Worm (Caenorhabditis elegans): Measurements from ENCODE around the gene sru-6.

The sru-6 gene

ce11 chrIV:9477135-9477928, 13.1 kb upstream of the sru-6 start, which contains the start of gene wrt-3:
wrt-3 (minus strand) TSS chrIV:9477456.
- TF ChIP-seq zfp-3 (GFP tag; conservative IDR thresholded peaks at IDR 0.05) (0 out of 2 replicates have a peak, but pooled peaks have one; percentile 74), aly-2 (tag; optimal IDR thresholded peaks at IDR 0.05) (no peak), pha-4 (GFP tag; IDR thresholded peaks at IDR 0.05) (peak; percentile 91), pha-4 (tag; optimal IDR thresholded peaks at IDR 0.05) (no peak), nhr-102 (tag; optimal IDR thresholded peaks at IDR 0.05) (no peak), vab-7 (GFP tag; IDR thresholded peaks at IDR 0.05) (no peak; the same call in 1 of the 2 replicates), zag-1 (tag; optimal IDR thresholded peaks at IDR 0.05) (no peak), ceh-32 (tag; optimal IDR thresholded peaks at IDR 0.05; ENCODE audit: poor library complexity) (peak; percentile 1), daf-19 (GFP tag; conservative IDR thresholded peaks at IDR 0.05) (peak; percentile 90), nhr-76 (tag; optimal IDR thresholded peaks at IDR 0.05) (no peak), unc-130 (GFP tag; optimal IDR thresholded peaks at IDR 0.05) (peak; percentile 67), nhr-48 (tag; optimal IDR thresholded peaks at IDR 0.05) (peak; percentile 76), rbr-2 (tag; optimal IDR thresholded peaks at IDR 0.05) (peak; percentile 62), ztf-7 (tag; optimal IDR thresholded peaks at IDR 0.05) (peak; percentile 71), lin-39 (tag; optimal IDR thresholded peaks at IDR 0.05) (no peak), ces-1 (GFP tag; optimal IDR thresholded peaks at IDR 0.05) (no peak), jun-1 (tag; optimal IDR thresholded peaks at IDR 0.05) (no peak), lim-7 (GFP tag; IDR thresholded peaks at IDR 0.05) (no peak; the same call in none of the 2 replicates), F44E2.7 (GFP tag; IDR thresholded peaks at IDR 0.05) (peak; percentile 97), dmd-9 (GFP tag; IDR thresholded peaks at IDR 0.05) (no peak; the same call in 1 of the 2 replicates), T20F7.1 (GFP tag; optimal IDR thresholded peaks at IDR 0.05) (peak; percentile 68), set-16 (GFP tag; IDR thresholded peaks at IDR 0.05) (no peak), nhr-111 (GFP tag; optimal IDR thresholded peaks at IDR 0.05) (peak; percentile 94), D1046.2 (GFP tag; IDR thresholded peaks at IDR 0.05) (peak; percentile 92), Y48G9A.11 (GFP tag; IDR thresholded peaks at IDR 0.05) (no peak), dmd-8 (GFP tag; IDR thresholded peaks at IDR 0.05) (peak; percentile 99), mep-1 (tag; optimal IDR thresholded peaks at IDR 0.05) (no peak), nhr-42 (GFP tag; IDR thresholded peaks at IDR 0.05) (peak; percentile 86), Y75B8A.6 (GFP tag; IDR thresholded peaks at IDR 0.05) (no peak; the same call in 1 of the 2 replicates), F49E8.2 (tag; optimal IDR thresholded peaks at IDR 0.05; ENCODE audit: borderline replicate concordance) (peak; percentile 42), php-3 (GFP tag; IDR thresholded peaks at IDR 0.05) (no peak), snpc-1.2 (GFP tag; IDR thresholded peaks at IDR 0.05) (peak; percentile 96), daf-16 (GFP tag; optimal IDR thresholded peaks at IDR 0.05) (peak; percentile 71 to 95), daf-16 (tag; optimal IDR thresholded peaks at IDR 0.05) (no peak), ctbp-1 (GFP tag; IDR thresholded peaks at IDR 0.05) (no peak; the same call in 1 of the 2 replicates), daf-12 (tag; optimal IDR thresholded peaks at IDR 0.05) (no peak), fkh-10 (GFP tag; optimal IDR thresholded peaks at IDR 0.05) (no peak), nhr-6 (tag; optimal IDR thresholded peaks at IDR 0.05) (peak; percentile 32), nhr-77 (tag; optimal IDR thresholded peaks at IDR 0.05) (no peak), spr-3 (GFP tag; optimal IDR thresholded peaks at IDR 0.05) (peak; percentile 81), snpc-4 (tag; optimal IDR thresholded peaks at IDR 0.05) (no peak), lsy-2 (tag; optimal IDR thresholded peaks at IDR 0.05) (peak in 1 of 2 experiments; percentile 12), mxl-3 (GFP tag; optimal IDR thresholded peaks at IDR 0.05) (peak; percentile 60), dmd-6 (GFP tag; IDR thresholded peaks at IDR 0.05) (no peak), hmg-1.1 (GFP tag; IDR thresholded peaks at IDR 0.05) (peak; percentile 81), egl-27 (tag; optimal IDR thresholded peaks at IDR 0.05) (no peak), mdt-29 (GFP tag; IDR thresholded peaks at IDR 0.05) (no peak; the same call in 1 of the 2 replicates), ceh-82 (tag; optimal IDR thresholded peaks at IDR 0.05) (no peak), tag-97 (GFP tag; IDR thresholded peaks at IDR 0.05) (no peak), skn-1 (tag; optimal IDR thresholded peaks at IDR 0.05) (no peak)

Data from whole organism, L4 larva.